Fruit fly (Drosophila melanogaster): ENCODE data around the gene Gyc76C.
A peak's percentile ranks its signal among the peaks of the same experiment; 100 is the strongest.

Gene Gyc76C

dm6 chr3L:19805895-19806294, 12.5 kb upstream of the Gyc76C start, which contains the start of gene CG34116 (continued):
- TF ChIP-seq CG1024 (GFP tag; IDR thresholded peaks at IDR 0.05) (no peak), dati (GFP tag; IDR thresholded peaks at IDR 0.05) (no peak), Doc2 (GFP tag; IDR thresholded peaks at IDR 0.05) (no peak), Optix (GFP tag; IDR thresholded peaks at IDR 0.05) (no peak), trh (GFP tag; optimal IDR thresholded peaks at IDR 0.05) (no peak), CG9817 (tag; optimal IDR thresholded peaks at IDR 0.05) (no peak), Abd-B (GFP tag; optimal IDR thresholded peaks at IDR 0.05) (no peak), Oaz (GFP tag; IDR thresholded peaks at IDR 0.05) (no peak), trem (tag; optimal IDR thresholded peaks at IDR 0.05) (peak; percentile 26), B-H1 (GFP tag; IDR thresholded peaks at IDR 0.05) (no peak), Vsx1 (GFP tag; optimal IDR thresholded peaks at IDR 0.05) (no peak), seq (GFP tag; IDR thresholded peaks at IDR 0.05) (no peak), onecut (GFP tag; IDR thresholded peaks at IDR 0.05) (no peak), zen2 (GFP tag; IDR thresholded peaks at IDR 0.05; ENCODE audit: partially characterized antibody) (peak; percentile 75; the same call in 2 of the 3 replicates), repo (GFP tag; optimal IDR thresholded peaks at IDR 0.05) (no peak), crp (GFP tag; optimal IDR thresholded peaks at IDR 0.05) (peak in 1 of 2 experiments; percentile 62), ash1 (GFP tag; optimal IDR thresholded peaks at IDR 0.05) (no peak), pb (GFP tag; optimal IDR thresholded peaks at IDR 0.05) (no peak), Dref (GFP tag; IDR thresholded peaks at IDR 0.05) (peak; percentile 76), CG8359 (GFP tag; optimal IDR thresholded peaks at IDR 0.05; ENCODE audit: borderline replicate concordance) (no peak), CG17912 (GFP tag; optimal IDR thresholded peaks at IDR 0.05) (no peak), da (GFP tag; optimal IDR thresholded peaks at IDR 0.05) (no peak), CG4424 (GFP tag; optimal IDR thresholded peaks at IDR 0.05) (no peak), CG11093 (GFP tag; IDR thresholded peaks at IDR 0.05) (no peak), Eip74EF (GFP tag; optimal IDR thresholded peaks at IDR 0.05) (no peak), CG1602 (GFP tag; optimal IDR thresholded peaks at IDR 0.05) (no peak), CG13894 (tag; optimal IDR thresholded peaks at IDR 0.05) (no peak), CG17829 (tag; optimal IDR thresholded peaks at IDR 0.05) (no peak), Lim3 (GFP tag; IDR thresholded peaks at IDR 0.05) (no peak), pita (GFP tag; optimal IDR thresholded peaks at IDR 0.05) (no peak), vfl (GFP tag; optimal IDR thresholded peaks at IDR 0.05) (no peak), grau (tag; optimal IDR thresholded peaks at IDR 0.05) (no peak), hb (GFP tag; IDR thresholded peaks at IDR 0.05; ENCODE audit: partially characterized antibody) (peak; percentile 57; the same call in 1 of the 3 replicates), CG31441 (GFP tag; IDR thresholded peaks at IDR 0.05) (no peak), Sry-β (GFP tag; optimal IDR thresholded peaks at IDR 0.05) (no peak), CG2889 (GFP tag; IDR thresholded peaks at IDR 0.05) (no peak), pho (GFP tag; optimal IDR thresholded peaks at IDR 0.05) (no peak), CHES-1-like (GFP tag; optimal IDR thresholded peaks at IDR 0.05) (no peak), pzg (GFP tag; optimal IDR thresholded peaks at IDR 0.05) (peak; percentile 32), CG18619 (GFP tag; optimal IDR thresholded peaks at IDR 0.05) (no peak), CG12071 (GFP tag; optimal IDR thresholded peaks at IDR 0.05) (no peak), sens-2 (GFP tag; IDR thresholded peaks at IDR 0.05) (no peak), CG3065 (GFP tag; optimal IDR thresholded peaks at IDR 0.05) (no peak), CG10366 (GFP tag; IDR thresholded peaks at IDR 0.05) (no peak)
